Worm (Caenorhabditis elegans) whole organism, L4 larva: Measurements from ENCODE around the gene Y39D8A.1.
A peak's percentile ranks its signal among the peaks of the same experiment; 100 is the strongest.

ENCODE experiments used
- R02D3.7 ChIP-seq: fragments of 150-350 bp; sonication (generic microtip); optimal IDR thresholded peaks from 3 replicates; lab custom pipeline; 2014; ENCODE audit warnings: missing biosample characterization, missing genetic modification characterization
- Y48G9A.11 ChIP-seq: fragments of 200-800 bp; sonication (Bioruptor generic); IDR thresholded peaks from 2 replicates; pipeline ENCODE4 v1.3.6; 2022; ENCODE audit warnings: missing genetic modification reagents, missing genetic modification characterization, missing compliant biosample characterization
- ZK546.5 ChIP-seq, 2 experiments: sonication (generic microtip); optimal IDR thresholded peaks; 2 replicates each; lab custom pipeline; 2017; ENCODE audit warnings: missing biosample characterization in 2 of 2, missing genetic modification characterization in 2 of 2
- aly-2 ChIP-seq: sonication (generic microtip); optimal IDR thresholded peaks from 2 replicates; lab custom pipeline; 2018; ENCODE audit warnings: missing biosample characterization, missing genetic modification characterization
- ceh-62 ChIP-seq: sonication (generic microtip); optimal IDR thresholded peaks from 2 replicates; lab custom pipeline; 2017; ENCODE audit warnings: missing biosample characterization, missing genetic modification characterization
- ces-1 ChIP-seq: fragments of 150-350 bp; sonication (generic microtip); optimal IDR thresholded peaks from 4 replicates; lab custom pipeline; 2014; ENCODE audit warnings: missing biosample characterization, missing genetic modification reagents, missing genetic modification characterization
- daf-16 ChIP-seq, 3 experiments: sonication (generic microtip); optimal IDR thresholded peaks; 2 replicates each; lab custom pipeline; 2016 to 2017; ENCODE audit warnings: missing genetic modification characterization in 3 of 3, missing genetic modification reagents in 3 of 3, mild to moderate bottlenecking in 2 of 3, missing compliant biosample characterization in 2 of 3, missing biosample characterization in 1 of 3, moderate library complexity in 1 of 3
- dmd-6 ChIP-seq: fragments of 200-800 bp; sonication (Bioruptor generic); IDR thresholded peaks from 2 replicates; pipeline ENCODE4 v1.3.6; 2022; ENCODE audit warnings: missing genetic modification reagents, missing genetic modification characterization, missing compliant biosample characterization
- dmd-8 ChIP-seq: fragments of 200-800 bp; sonication (Bioruptor generic); IDR thresholded peaks from 2 replicates; pipeline ENCODE4 v1.3.6; 2022; ENCODE audit warnings: missing genetic modification characterization, missing compliant biosample characterization
- dmd-9 ChIP-seq: fragments of 200-800 bp; sonication (Bioruptor generic); IDR thresholded peaks from 2 replicates; pipeline ENCODE4 v1.3.6; 2022; ENCODE audit warnings: missing genetic modification reagents, missing genetic modification characterization, missing compliant biosample characterization
- dve-1 ChIP-seq: sonication (generic microtip); optimal IDR thresholded peaks from 2 replicates; lab custom pipeline; 2017; ENCODE audit warnings: antibody characterized with exemption, mild to moderate bottlenecking, missing genetic modification characterization, missing compliant biosample characterization; ENCODE audit not compliant: insufficient read depth
- egl-27 ChIP-seq: sonication (generic microtip); optimal IDR thresholded peaks from 3 replicates; lab custom pipeline; 2017; ENCODE audit warnings: missing biosample characterization, missing genetic modification reagents, missing genetic modification characterization
- egl-43 ChIP-seq: fragments of 200-800 bp; sonication (Bioruptor generic); IDR thresholded peaks from 2 replicates; pipeline ENCODE4 v1.3.6; 2022; ENCODE audit warnings: missing genetic modification reagents, missing genetic modification characterization, missing compliant biosample characterization
- fos-1 ChIP-seq: fragments of 150-350 bp; optimal IDR thresholded peaks from 2 replicates; lab custom pipeline; 2014; ENCODE audit warnings: missing biosample characterization, missing genetic modification characterization
- hlh-11 ChIP-seq: fragments of 200-800 bp; sonication (Bioruptor generic); optimal IDR thresholded peaks from 2 replicates; lab custom pipeline; 2018; ENCODE audit warnings: mild to moderate bottlenecking, missing genetic modification characterization, missing compliant biosample characterization
- hlh-30 ChIP-seq: sonication (generic microtip); optimal IDR thresholded peaks from 2 replicates; lab custom pipeline; 2017; ENCODE audit warnings: antibody characterized with exemption, mild to moderate bottlenecking, missing genetic modification characterization, missing compliant biosample characterization; ENCODE audit not compliant: insufficient read depth
- hmg-1.1 ChIP-seq: fragments of 200-800 bp; sonication (Bioruptor generic); IDR thresholded peaks from 2 replicates; pipeline ENCODE4 v1.3.6; 2022; ENCODE audit warnings: missing genetic modification reagents, missing genetic modification characterization, missing compliant biosample characterization
- jun-1 ChIP-seq: fragments of 150-350 bp; optimal IDR thresholded peaks from 2 replicates; lab custom pipeline; 2014; ENCODE audit warnings: missing biosample characterization, missing genetic modification reagents, missing genetic modification characterization
- lin-13 ChIP-seq: fragments of 150-350 bp; optimal IDR thresholded peaks from 2 replicates; lab custom pipeline; 2014; ENCODE audit warnings: missing biosample characterization, missing genetic modification reagents, missing genetic modification characterization
- lsy-2 ChIP-seq, 2 experiments: fragments of 150-350 bp in 1 of 2; sonication (generic microtip) in 1 of 2; optimal IDR thresholded peaks; 2 replicates each; lab custom pipeline; 2014 to 2017; ENCODE audit warnings: missing biosample characterization in 2 of 2, missing genetic modification characterization in 2 of 2
- mep-1 ChIP-seq: fragments of 150-350 bp; sonication (generic microtip); optimal IDR thresholded peaks from 3 replicates; lab custom pipeline; 2014; ENCODE audit warnings: missing biosample characterization, missing genetic modification characterization
- mxl-3 ChIP-seq: fragments of 200-800 bp; sonication (Bioruptor generic); optimal IDR thresholded peaks from 2 replicates; lab custom pipeline; 2018; ENCODE audit warnings: mild to moderate bottlenecking, missing genetic modification characterization, missing compliant biosample characterization
- nhr-102 ChIP-seq: sonication (generic microtip); optimal IDR thresholded peaks from 2 replicates; lab custom pipeline; 2016; ENCODE audit warnings: mild to moderate bottlenecking, missing genetic modification characterization, moderate library complexity, missing compliant biosample characterization
- nhr-28 ChIP-seq: fragments of 150-350 bp; optimal IDR thresholded peaks from 2 replicates; lab custom pipeline; 2014; ENCODE audit warnings: missing biosample characterization, missing genetic modification characterization
- nhr-48 ChIP-seq: sonication (generic microtip); optimal IDR thresholded peaks from 2 replicates; lab custom pipeline; 2016; ENCODE audit warnings: mild to moderate bottlenecking, missing genetic modification characterization, missing compliant biosample characterization
- nhr-6 ChIP-seq: fragments of 150-350 bp; optimal IDR thresholded peaks from 2 replicates; lab custom pipeline; 2014; ENCODE audit warnings: missing biosample characterization, missing genetic modification characterization
- nhr-76 ChIP-seq: fragments of 150-350 bp; optimal IDR thresholded peaks from 2 replicates; lab custom pipeline; 2014; ENCODE audit warnings: missing biosample characterization, missing genetic modification characterization
- nhr-77 ChIP-seq: fragments of 150-350 bp; optimal IDR thresholded peaks from 2 replicates; lab custom pipeline; 2014; ENCODE audit warnings: missing biosample characterization, missing genetic modification characterization
- php-3 ChIP-seq: fragments of 200-800 bp; sonication (Bioruptor generic); IDR thresholded peaks from 2 replicates; pipeline ENCODE4 v1.3.6; 2022; ENCODE audit warnings: missing genetic modification reagents, missing genetic modification characterization, missing compliant biosample characterization
- pqm-1 ChIP-seq: sonication (generic microtip); optimal IDR thresholded peaks from 2 replicates; lab custom pipeline; 2017; ENCODE audit warnings: missing biosample characterization, missing genetic modification characterization
- sdz-12 ChIP-seq: fragments of 200-800 bp; sonication (Bioruptor generic); optimal IDR thresholded peaks from 2 replicates; lab custom pipeline; 2018; ENCODE audit warnings: mild to moderate bottlenecking, missing genetic modification characterization, missing compliant biosample characterization
- snpc-1.2 ChIP-seq: fragments of 200-800 bp; sonication (Bioruptor generic); IDR thresholded peaks from 2 replicates; pipeline ENCODE4 v1.3.6; 2022; ENCODE audit warnings: missing genetic modification reagents, missing genetic modification characterization, missing compliant biosample characterization
- tag-97 ChIP-seq: fragments of 200-800 bp; sonication (Bioruptor generic); IDR thresholded peaks from 2 replicates; pipeline ENCODE4 v1.3.6; 2022; ENCODE audit warnings: missing genetic modification characterization, missing compliant biosample characterization
- unc-130 ChIP-seq: sonication (generic microtip); optimal IDR thresholded peaks from 2 replicates; lab custom pipeline; 2016; ENCODE audit warnings: missing genetic modification reagents, missing genetic modification characterization, missing compliant biosample characterization
- vab-7 ChIP-seq: fragments of 200-800 bp; sonication (Bioruptor generic); IDR thresholded peaks from 2 replicates; pipeline ENCODE4 v1.3.6; 2022; ENCODE audit warnings: missing genetic modification reagents, missing genetic modification characterization, missing compliant biosample characterization
- zag-1 ChIP-seq: fragments of 150-350 bp; optimal IDR thresholded peaks from 2 replicates; lab custom pipeline; 2014; ENCODE audit warnings: missing biosample characterization, missing genetic modification characterization
- zfp-3 ChIP-seq: fragments of 200-800 bp; sonication (Bioruptor generic); conservative IDR thresholded peaks from 2 replicates; pipeline ENCODE4 v1.3.6; 2022; ENCODE audit warnings: missing genetic modification reagents, missing genetic modification characterization, missing compliant biosample characterization
- zip-11 ChIP-seq: fragments of 200-800 bp; sonication (Bioruptor generic); IDR thresholded peaks from 2 replicates; pipeline ENCODE4 v1.3.6; 2022; ENCODE audit warnings: missing genetic modification characterization, missing compliant biosample characterization
- zip-2 ChIP-seq: fragments of 150-350 bp; optimal IDR thresholded peaks from 2 replicates; lab custom pipeline; 2014; ENCODE audit warnings: missing biosample characterization, missing genetic modification characterization
- ztf-7 ChIP-seq: fragments of 150-350 bp; optimal IDR thresholded peaks from 2 replicates; lab custom pipeline; 2014; ENCODE audit warnings: missing biosample characterization, missing genetic modification characterization

Gene Y39D8A.1

DNA sequence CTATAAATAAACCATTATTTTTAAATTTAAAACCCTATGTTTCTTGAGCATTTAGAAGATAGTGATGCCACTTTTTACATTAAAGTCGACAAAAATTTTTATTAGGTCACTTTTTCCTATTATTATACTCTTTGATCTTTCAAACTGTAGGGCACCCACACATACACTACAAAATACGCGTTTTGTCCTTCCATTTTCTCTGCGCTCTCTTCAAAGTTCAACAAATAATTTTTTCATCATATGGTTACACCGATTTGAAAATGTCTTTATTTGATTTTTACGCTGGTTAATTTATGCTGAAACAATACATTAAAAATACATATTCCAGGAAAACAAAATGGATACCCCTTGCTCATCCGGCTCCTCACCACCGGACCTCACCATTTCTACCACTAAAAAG, 43.7 kb downstream of the Y39D8A.1 start, which contains the start of gene nhr-202:
nhr-202 (plus strand) TSS at position 326 of the 400 bp plus-strand sequence.
- TF ChIP-seq ces-1 (no peak), nhr-76 (no peak), hlh-11 (tag; lab: Kevin White, UChicago) (peak; percentile 47), ZK546.5 (tag; optimal IDR thresholded peaks at IDR 0.05; lab: Kevin White, UChicago) (no peak), ceh-62 (no peak), mep-1 (peak; percentile 32), zip-2 (no peak), nhr-77 (peak; percentile 86), lsy-2 (tag; optimal IDR thresholded peaks at IDR 0.05; lab: Kevin White, UChicago) (peak in 1 of 2 experiments; percentile 16), nhr-48 (peak; percentile 35), dmd-9 (no peak), egl-27 (tag; lab: Kevin White, UChicago) (no peak), hmg-1.1 (no peak), dmd-8 (GFP tag; lab: Robert Waterston, UW) (no peak), daf-16 (GFP tag; optimal IDR thresholded peaks at IDR 0.05; lab: Kevin White, UChicago) (no peak), daf-16 (tag; optimal IDR thresholded peaks at IDR 0.05; lab: Kevin White, UChicago) (peak; percentile 59), R02D3.7 (tag; lab: Kevin White, UChicago) (no peak), egl-43 (GFP tag; lab: Robert Waterston, UW) (no peak), dmd-6 (GFP tag; lab: Robert Waterston, UW) (peak; percentile 75), fos-1 (tag; lab: Kevin White, UChicago) (no peak), nhr-102 (tag; lab: Kevin White, UChicago) (peak; percentile 43), dve-1 (peak; percentile 58), hlh-30 (tag; lab: Kevin White, UChicago) (peak; percentile 12), ztf-7 (peak; percentile 76), snpc-1.2 (GFP tag; lab: Robert Waterston, UW) (no peak), nhr-28 (tag; lab: Kevin White, UChicago) (peak; percentile 100), pqm-1 (tag; lab: Kevin White, UChicago) (peak; percentile 24), jun-1 (tag; lab: Kevin White, UChicago) (no peak)
- TF ChIP-seq, all 104 proteins: peak for 13

DNA sequence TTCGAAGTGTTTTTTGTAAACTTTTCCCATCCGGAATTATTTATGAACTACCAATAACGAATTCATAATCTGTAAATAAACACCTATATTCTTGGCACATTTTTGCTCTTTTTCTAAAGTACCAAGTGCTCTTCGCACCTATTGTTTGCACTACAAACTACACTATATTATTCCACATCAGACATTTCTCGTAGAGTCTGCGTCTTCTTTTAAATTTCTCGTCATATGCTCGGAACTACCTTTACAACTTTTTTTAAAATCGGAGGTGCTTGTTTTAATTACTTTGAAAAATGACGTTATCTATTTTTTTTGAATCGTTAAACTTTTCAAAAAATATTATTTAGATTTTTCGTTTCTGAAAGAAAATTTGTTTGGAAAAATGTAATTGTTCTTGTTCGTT, 46.3 kb downstream of the Y39D8A.1 start, which contains the start of gene nhr-201:
nhr-201 (plus strand) TSS at position 29 of the 400 bp plus-strand sequence.
- no peak for TF ChIP-seq nhr-6 (tag; lab: Kevin White, UChicago)
- TF ChIP-seq dmd-6 (GFP tag; lab: Robert Waterston, UW) = peak; percentile 46; the same call in 1 of the 2 replicates
- no peak for TF ChIP-seq nhr-77
- peak; percentile 3 for TF ChIP-seq nhr-48
- no peak for TF ChIP-seq Y48G9A.11 (GFP tag; lab: Robert Waterston, UW)
- no peak for TF ChIP-seq zip-11
- TF ChIP-seq unc-130 (GFP tag; lab: Kevin White, UChicago) = no peak
- TF ChIP-seq zfp-3 (GFP tag; lab: Robert Waterston, UW) = no peak
- no peak for TF ChIP-seq aly-2
- TF ChIP-seq mxl-3 (GFP tag; lab: Kevin White, UChicago) = no peak
- TF ChIP-seq jun-1 (tag; lab: Kevin White, UChicago) = no peak
- TF ChIP-seq hlh-30 (tag; lab: Kevin White, UChicago) = peak; percentile 59
- no peak for TF ChIP-seq tag-97 (GFP tag; lab: Robert Waterston, UW)
- TF ChIP-seq php-3 (GFP tag; lab: Robert Waterston, UW) = no peak
- no peak for TF ChIP-seq vab-7 (GFP tag; lab: Robert Waterston, UW)
- TF ChIP-seq egl-27 (tag; lab: Kevin White, UChicago) = no peak
- peak; percentile 95 for TF ChIP-seq nhr-28 (tag; lab: Kevin White, UChicago)
- TF ChIP-seq mep-1 = peak; percentile 18
- TF ChIP-seq ces-1 = no peak
- no peak for TF ChIP-seq zag-1 (tag; lab: Kevin White, UChicago)
- TF ChIP-seq sdz-12 (GFP tag; lab: Kevin White, UChicago) = no peak
- TF ChIP-seq snpc-1.2 (GFP tag; lab: Robert Waterston, UW) = no peak
- no peak for TF ChIP-seq lin-13
- no peak for TF ChIP-seq daf-16 (GFP tag; optimal IDR thresholded peaks at IDR 0.05; lab: Kevin White, UChicago)
- peak; percentile 60 for TF ChIP-seq daf-16 (tag; optimal IDR thresholded peaks at IDR 0.05; lab: Kevin White, UChicago)
- peak in 1 of 2 experiments; percentile 25 for TF ChIP-seq lsy-2 (tag; optimal IDR thresholded peaks at IDR 0.05; lab: Kevin White, UChicago)
- TF ChIP-seq dve-1 = peak; percentile 64
